Fruit fly (Drosophila melanogaster) whole organism, adult: Measurements from ENCODE around the gene CG18231.

Experiments used
- CG14711 ChIP-seq: fragments of 200-800 bp; sonication (Bioruptor generic); optimal IDR thresholded peaks from 2 replicates; lab custom pipeline; 2018; ENCODE audit warnings: missing biosample characterization, mild to moderate bottlenecking, missing genetic modification characterization, moderate library complexity
- CG1620 ChIP-seq: fragments of 200-800 bp; sonication (Bioruptor generic); optimal IDR thresholded peaks from 2 replicates; lab custom pipeline; 2016; ENCODE audit warnings: missing biosample characterization, missing genetic modification characterization
- CG33017 ChIP-seq: fragments of 200-800 bp; sonication (Bioruptor generic); optimal IDR thresholded peaks from 2 replicates; lab custom pipeline; 2018; ENCODE audit warnings: missing biosample characterization, mild to moderate bottlenecking, missing genetic modification characterization, moderate library complexity
- Crg-1 ChIP-seq: fragments of 200-800 bp; sonication (Bioruptor generic); optimal IDR thresholded peaks from 2 replicates; lab custom pipeline; 2016; ENCODE audit warnings: missing biosample characterization, missing genetic modification characterization
- Hr96 ChIP-seq: fragments of 200-800 bp; sonication (Bioruptor generic); optimal IDR thresholded peaks from 2 replicates; lab custom pipeline; 2016; ENCODE audit warnings: missing biosample characterization, missing genetic modification characterization
- cic ChIP-seq: fragments of 200-800 bp; sonication (Bioruptor generic); optimal IDR thresholded peaks from 2 replicates; lab custom pipeline; 2017; ENCODE audit warnings: missing biosample characterization, mild to moderate bottlenecking, missing genetic modification characterization, moderate library complexity
- cnc ChIP-seq, 2 experiments: fragments of >200 bp; optimal IDR thresholded peaks; 2 replicates each; lab custom pipeline; 2017
- tj ChIP-seq: fragments of 200-800 bp; sonication (Bioruptor generic); optimal IDR thresholded peaks from 3 replicates; lab custom pipeline; 2017; ENCODE audit warnings: missing biosample characterization, mild to moderate bottlenecking, missing genetic modification characterization, moderate library complexity
- toe ChIP-seq: fragments of 200-800 bp; sonication (Bioruptor generic); optimal IDR thresholded peaks from 2 replicates; lab custom pipeline; 2016; ENCODE audit warnings: missing biosample characterization, missing genetic modification characterization

- no peak for TF ChIP-seq toe
- no peak for TF ChIP-seq Crg-1 (GFP tag; lab: Kevin White, UChicago)
- TF ChIP-seq CG33017 (tag; lab: Kevin White, UChicago), result no peak
- no peak for TF ChIP-seq CG1620 (GFP tag; lab: Kevin White, UChicago)
- no peak for TF ChIP-seq CG14711 (tag; lab: Kevin White, UChicago)
- TF ChIP-seq cic, result no peak
- TF ChIP-seq cnc (optimal IDR thresholded peaks at IDR 0.05; lab: Kevin White, UChicago), result no peak
- TF ChIP-seq Hr96 (GFP tag; lab: Kevin White, UChicago), result no peak
- no peak for TF ChIP-seq tj (GFP tag; lab: Kevin White, UChicago)
These were observed 22.6 kb downstream of the CG18231 start for dm6 chr3L:18629874-18630273.
